Fruit fly (Drosophila melanogaster): Measurements from ENCODE around the gene CG16952.

The CG16952 gene

DNA sequence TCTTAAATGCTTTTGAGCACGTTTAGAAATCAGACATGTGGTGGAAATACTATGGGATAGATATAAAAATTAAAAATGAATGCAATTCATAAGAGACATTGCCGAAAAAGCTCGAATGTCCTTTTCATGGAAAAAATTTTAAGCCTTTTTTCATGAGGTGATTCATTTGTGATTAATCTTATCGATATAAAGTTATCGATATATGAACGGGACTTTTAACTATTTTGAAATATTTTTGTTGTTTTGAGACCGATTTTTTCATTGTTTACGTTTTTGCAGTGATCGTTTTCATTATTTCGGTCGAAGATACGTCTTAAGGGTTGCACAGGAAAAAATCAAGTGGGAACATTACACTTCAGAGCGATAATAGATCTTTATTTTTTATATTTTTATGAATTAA, 10.6 kb upstream of the CG16952 start, which contains the start of gene AlkB:
Gene AlkB, minus strand, starts transcription at position 101 of the 400 bp plus-strand sequence.
- TF ChIP-seq Vsx2 (GFP tag; optimal IDR thresholded peaks at IDR 0.05; ENCODE audit: partially characterized antibody) = no peak
- TF ChIP-seq Hr83 (GFP tag; optimal IDR thresholded peaks at IDR 0.05; ENCODE audit: poor library complexity, severe bottlenecking) = no peak
- TF ChIP-seq lola (GFP tag; optimal IDR thresholded peaks at IDR 0.05) = no peak
- TF ChIP-seq sv (GFP tag; optimal IDR thresholded peaks at IDR 0.05) = no peak

DNA sequence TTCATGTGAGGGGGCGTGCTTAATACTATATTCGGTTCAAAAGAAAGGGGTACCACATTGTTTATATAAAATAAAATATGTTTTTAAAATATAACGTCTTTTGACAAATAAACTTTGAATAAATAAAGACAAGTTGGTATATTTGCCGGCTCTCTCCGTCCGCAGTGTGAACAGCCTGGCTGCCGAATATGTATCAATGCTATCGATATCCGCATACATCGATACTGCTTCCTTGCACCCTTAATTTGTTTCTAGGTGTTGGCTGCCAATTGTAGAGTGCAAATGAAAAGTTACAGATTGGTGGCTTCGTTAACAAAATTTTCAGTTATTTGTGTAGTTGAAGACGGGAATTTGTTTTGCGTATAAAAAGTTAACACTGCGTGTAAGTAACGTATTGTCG, 10.1 kb upstream of the CG16952 start, which contains the start of gene Gbeta13F:
Gene Gbeta13F, plus strand, starts transcription at position 247 of the 400 bp plus-strand sequence.
- no peak for TF ChIP-seq Jra (GFP tag; optimal IDR thresholded peaks at IDR 0.05)
- TF ChIP-seq Hr78 (GFP tag; optimal IDR thresholded peaks at IDR 0.05) = no peak
- TF ChIP-seq HLH106 (tag; optimal IDR thresholded peaks at IDR 0.05) = peak; percentile 19
- TF ChIP-seq tai (GFP tag; optimal IDR thresholded peaks at IDR 0.05) = no peak
- TF ChIP-seq h (GFP tag; optimal IDR thresholded peaks at IDR 0.05) = no peak
- TF ChIP-seq woc (GFP tag; optimal IDR thresholded peaks at IDR 0.05) = no peak
- TF ChIP-seq OdsH (GFP tag; optimal IDR thresholded peaks at IDR 0.05) = no peak
- TF ChIP-seq pan (optimal IDR thresholded peaks at IDR 0.05) = no peak
- no peak for TF ChIP-seq dl (GFP tag; optimal IDR thresholded peaks at IDR 0.05; ENCODE audit: insufficient read depth in 1 of 2, partially characterized antibody in 2 of 2)
- no peak for TF ChIP-seq Myc (optimal IDR thresholded peaks at IDR 0.05)
- peak; percentile 20 for TF ChIP-seq Hr83 (GFP tag; optimal IDR thresholded peaks at IDR 0.05; ENCODE audit: poor library complexity, severe bottlenecking)
- no peak for TF ChIP-seq dsf (GFP tag; optimal IDR thresholded peaks at IDR 0.05; ENCODE audit: borderline replicate concordance)
- TF ChIP-seq dmrt93B (GFP tag; optimal IDR thresholded peaks at IDR 0.05) = no peak

dm6 chrX:15860479-15860878, 9.5 kb upstream of the CG16952 start:
- TF ChIP-seq Rel (GFP tag; optimal IDR thresholded peaks at IDR 0.05) (peak; percentile 21), Rel (tag; optimal IDR thresholded peaks at IDR 0.05) (peak; percentile 61), CrebA (GFP tag; optimal IDR thresholded peaks at IDR 0.05; ENCODE audit: borderline replicate concordance) (no peak), usp (GFP tag; optimal IDR thresholded peaks at IDR 0.05) (no peak), dl (GFP tag; optimal IDR thresholded peaks at IDR 0.05; ENCODE audit: insufficient read depth in 1 of 2, partially characterized antibody in 2 of 2) (no peak), Jra (GFP tag; optimal IDR thresholded peaks at IDR 0.05) (no peak), tai (GFP tag; optimal IDR thresholded peaks at IDR 0.05) (no peak), sage (GFP tag; optimal IDR thresholded peaks at IDR 0.05) (no peak), foxo (GFP tag; optimal IDR thresholded peaks at IDR 0.05) (peak in 1 of 2 experiments; percentile 22), Vsx2 (GFP tag; optimal IDR thresholded peaks at IDR 0.05; ENCODE audit: partially characterized antibody) (no peak), Hr83 (GFP tag; optimal IDR thresholded peaks at IDR 0.05; ENCODE audit: poor library complexity, severe bottlenecking) (peak; percentile 67), h (GFP tag; optimal IDR thresholded peaks at IDR 0.05) (peak; percentile 46), HLH106 (tag; optimal IDR thresholded peaks at IDR 0.05) (peak; percentile 8), Myc (optimal IDR thresholded peaks at IDR 0.05) (no peak), Hr78 (GFP tag; optimal IDR thresholded peaks at IDR 0.05) (no peak), Hnf4 (GFP tag; optimal IDR thresholded peaks at IDR 0.05) (peak; percentile 36), dsf (GFP tag; optimal IDR thresholded peaks at IDR 0.05; ENCODE audit: borderline replicate concordance) (no peak), psq (GFP tag; optimal IDR thresholded peaks at IDR 0.05) (peak; percentile 23), CG9705 (GFP tag; optimal IDR thresholded peaks at IDR 0.05) (no peak), jim (GFP tag; optimal IDR thresholded peaks at IDR 0.05) (peak; percentile 89), ey (GFP tag; optimal IDR thresholded peaks at IDR 0.05) (no peak), woc (GFP tag; optimal IDR thresholded peaks at IDR 0.05) (peak; percentile 32), Sp1 (GFP tag; optimal IDR thresholded peaks at IDR 0.05) (peak; percentile 57), CG32264 (GFP tag; optimal IDR thresholded peaks at IDR 0.05) (no peak), dmrt93B (GFP tag; optimal IDR thresholded peaks at IDR 0.05) (no peak), Dfd (GFP tag; optimal IDR thresholded peaks at IDR 0.05) (no peak), fru (GFP tag; optimal IDR thresholded peaks at IDR 0.05) (peak; percentile 27), pan (optimal IDR thresholded peaks at IDR 0.05) (no peak), Mio (GFP tag; optimal IDR thresholded peaks at IDR 0.05) (no peak), GATAd (GFP tag; optimal IDR thresholded peaks at IDR 0.05) (no peak), rgr (GFP tag; optimal IDR thresholded peaks at IDR 0.05) (peak; percentile 50), sv (GFP tag; optimal IDR thresholded peaks at IDR 0.05) (no peak), lola (GFP tag; optimal IDR thresholded peaks at IDR 0.05) (no peak), Abd-B (GFP tag; optimal IDR thresholded peaks at IDR 0.05) (no peak), OdsH (GFP tag; optimal IDR thresholded peaks at IDR 0.05) (peak; percentile 35), br (GFP tag; optimal IDR thresholded peaks at IDR 0.05) (no peak), N (GFP tag; optimal IDR thresholded peaks at IDR 0.05) (no peak), Dif (GFP tag; optimal IDR thresholded peaks at IDR 0.05; ENCODE audit: partially characterized antibody) (peak; percentile 50), brk (GFP tag; optimal IDR thresholded peaks at IDR 0.05) (no peak)
